Fruit fly (Drosophila melanogaster) whole organism, embryonic: ENCODE data around the gene CG42404.

Experiments used
- Bdp1 ChIP-seq: fragments of 200-800 bp; sonication (Bioruptor generic); optimal IDR thresholded peaks from 3 replicates; lab custom pipeline; 2016; ENCODE audit warnings: missing biosample characterization, missing genetic modification characterization
- CG10462 ChIP-seq: fragments of 200-800 bp; sonication (Bioruptor generic); optimal IDR thresholded peaks from 2 replicates; lab custom pipeline; 2016; ENCODE audit warnings: missing biosample characterization, missing genetic modification characterization
- CG11247 ChIP-seq: fragments of 200-800 bp; sonication (Bioruptor generic); IDR thresholded peaks from 2 replicates; pipeline ENCODE4 v1.3.6; 2022; ENCODE audit warnings: missing biosample characterization, missing genetic modification characterization
- CG11560 ChIP-seq: fragments of 200-800 bp; sonication (Bioruptor generic); IDR thresholded peaks from 3 replicates; pipeline ENCODE4 v1.3.6; 2022; ENCODE audit warnings: missing biosample characterization, missing genetic modification characterization
- CG12769 ChIP-seq: fragments of 200-800 bp; sonication (Bioruptor generic); optimal IDR thresholded peaks from 2 replicates; lab custom pipeline; 2019; ENCODE audit warnings: missing biosample characterization, mild to moderate bottlenecking, missing genetic modification characterization, moderate library complexity
- CG14014 ChIP-seq: fragments of 200-800 bp; sonication (Bioruptor generic); IDR thresholded peaks from 2 replicates; pipeline ENCODE4 v1.3.6; 2022; ENCODE audit warnings: missing biosample characterization, missing genetic modification characterization
- CG14441 ChIP-seq: fragments of 200-800 bp; sonication (Bioruptor generic); IDR thresholded peaks from 2 replicates; pipeline ENCODE4 v1.3.6; 2022; ENCODE audit warnings: missing biosample characterization, missing genetic modification characterization
- CG14710 ChIP-seq: fragments of 200-800 bp; sonication (Bioruptor generic); optimal IDR thresholded peaks from 3 replicates; lab custom pipeline; 2019; ENCODE audit warnings: missing biosample characterization, mild to moderate bottlenecking, missing genetic modification characterization, moderate library complexity
- CG18476 ChIP-seq: fragments of 200-800 bp; sonication (Bioruptor generic); optimal IDR thresholded peaks from 2 replicates; lab custom pipeline; 2016; ENCODE audit warnings: missing biosample characterization, mild to moderate bottlenecking, missing genetic modification characterization
- CG18599 ChIP-seq: fragments of 200-800 bp; sonication (Bioruptor generic); optimal IDR thresholded peaks from 3 replicates; lab custom pipeline; 2017; ENCODE audit warnings: missing biosample characterization, missing genetic modification characterization, mild to moderate bottlenecking, moderate library complexity, missing genetic modification reagents
- CG2678 ChIP-seq: fragments of 200-800 bp; sonication (Bioruptor generic); optimal IDR thresholded peaks from 3 replicates; lab custom pipeline; 2019; ENCODE audit warnings: missing biosample characterization, mild to moderate bottlenecking, missing genetic modification characterization, moderate library complexity
- CG31365 ChIP-seq: fragments of 200-800 bp; sonication (Bioruptor generic); optimal IDR thresholded peaks from 2 replicates; lab custom pipeline; 2018; ENCODE audit warnings: missing biosample characterization, mild to moderate bottlenecking, missing genetic modification characterization
- CG31388 ChIP-seq: fragments of 200-800 bp; sonication (Bioruptor generic); optimal IDR thresholded peaks from 2 replicates; lab custom pipeline; 2016; ENCODE audit warnings: missing biosample characterization, missing genetic modification characterization
- CG32532 ChIP-seq: fragments of 200-800 bp; sonication (Bioruptor generic); IDR thresholded peaks from 2 replicates; pipeline ENCODE4 v1.3.6; 2022; ENCODE audit warnings: missing biosample characterization, missing genetic modification characterization
- CG5180 ChIP-seq: fragments of 200-800 bp; sonication (Bioruptor generic); optimal IDR thresholded peaks from 3 replicates; lab custom pipeline; 2017; ENCODE audit warnings: missing biosample characterization, missing genetic modification characterization, mild to moderate bottlenecking, moderate library complexity, missing genetic modification reagents
- CG6254 ChIP-seq: fragments of 200-800 bp; sonication (Bioruptor generic); optimal IDR thresholded peaks from 3 replicates; lab custom pipeline; 2017; ENCODE audit warnings: mild to moderate bottlenecking, missing biosample characterization, missing genetic modification reagents, missing genetic modification characterization
- Dll ChIP-seq: fragments of 200-800 bp; sonication (Bioruptor generic); IDR thresholded peaks from 4 replicates; pipeline ENCODE4 v1.3.6; 2022; ENCODE audit warnings: missing biosample characterization, missing genetic modification characterization; ENCODE audit not compliant: partially characterized antibody
- Doc3 ChIP-seq: fragments of 200-800 bp; sonication (Bioruptor generic); IDR thresholded peaks from 3 replicates; pipeline ENCODE4 v1.3.6; 2022; ENCODE audit warnings: missing biosample characterization, missing genetic modification characterization; ENCODE audit not compliant: partially characterized antibody
- Dp ChIP-seq: fragments of 200-800 bp; sonication (Bioruptor generic); optimal IDR thresholded peaks from 2 replicates; lab custom pipeline; 2018; ENCODE audit warnings: missing biosample characterization, mild to moderate bottlenecking, missing genetic modification characterization, moderate library complexity
- Dref ChIP-seq: fragments of 200-800 bp; sonication (Bioruptor generic); IDR thresholded peaks from 2 replicates; pipeline ENCODE4 v1.3.6; 2022; ENCODE audit warnings: missing biosample characterization, missing genetic modification characterization
- Gsc ChIP-seq: fragments of 200-800 bp; sonication (Bioruptor generic); IDR thresholded peaks from 2 replicates; pipeline ENCODE4 v1.3.6; 2022; ENCODE audit warnings: missing biosample characterization, missing genetic modification characterization
- HLH54F ChIP-seq: fragments of 200-800 bp; sonication (Bioruptor generic); optimal IDR thresholded peaks from 3 replicates; lab custom pipeline; 2016; ENCODE audit warnings: missing biosample characterization, missing genetic modification characterization
- HmgZ ChIP-seq: fragments of 200-800 bp; sonication (Bioruptor generic); optimal IDR thresholded peaks from 2 replicates; lab custom pipeline; 2018; ENCODE audit warnings: missing biosample characterization, mild to moderate bottlenecking, missing genetic modification characterization
- Hr39 ChIP-seq: fragments of >200 bp; optimal IDR thresholded peaks from 2 replicates; lab custom pipeline; 2017
- MBD-R2 ChIP-seq: fragments of 200-800 bp; sonication (Bioruptor generic); IDR thresholded peaks from 2 replicates; pipeline ENCODE4 v1.3.6; 2022; ENCODE audit warnings: missing biosample characterization, missing genetic modification characterization
- NC2β ChIP-seq: fragments of 200-800 bp; sonication (Bioruptor generic); optimal IDR thresholded peaks from 2 replicates; lab custom pipeline; 2016; ENCODE audit warnings: missing biosample characterization, missing genetic modification characterization
- NFAT ChIP-seq: fragments of 200-800 bp; sonication (Bioruptor generic); IDR thresholded peaks from 2 replicates; pipeline ENCODE4 v1.3.6; 2022; ENCODE audit warnings: missing biosample characterization, missing genetic modification characterization
- Nf-YA ChIP-seq: fragments of 200-800 bp; sonication (Bioruptor generic); IDR thresholded peaks from 2 replicates; pipeline ENCODE4 v1.3.6; 2022; ENCODE audit warnings: missing biosample characterization, missing genetic modification characterization
- Nf-YB ChIP-seq: fragments of 200-800 bp; sonication (Bioruptor generic); optimal IDR thresholded peaks from 3 replicates; lab custom pipeline; 2019; ENCODE audit warnings: missing biosample characterization, mild to moderate bottlenecking, missing genetic modification characterization, moderate library complexity
- Six4 ChIP-seq: fragments of 200-800 bp; sonication (Bioruptor generic); optimal IDR thresholded peaks from 2 replicates; lab custom pipeline; 2016; ENCODE audit warnings: missing biosample characterization, missing genetic modification characterization
- Sry-δ ChIP-seq: fragments of 200-800 bp; sonication (Bioruptor generic); optimal IDR thresholded peaks from 2 replicates; lab custom pipeline; 2016; ENCODE audit warnings: missing biosample characterization, missing genetic modification characterization
- abd-A ChIP-seq: fragments of 200-800 bp; sonication (Bioruptor generic); optimal IDR thresholded peaks from 3 replicates; lab custom pipeline; 2019; ENCODE audit warnings: missing biosample characterization, mild to moderate bottlenecking, missing genetic modification characterization, moderate library complexity
- corto ChIP-seq: fragments of 200-800 bp; sonication (Bioruptor generic); optimal IDR thresholded peaks from 2 replicates; lab custom pipeline; 2016; ENCODE audit warnings: missing biosample characterization, mild to moderate bottlenecking, missing genetic modification characterization, moderate library complexity
- ftz-f1 ChIP-seq: fragments of 200-800 bp; sonication (Bioruptor generic); optimal IDR thresholded peaks from 2 replicates; lab custom pipeline; 2016; ENCODE audit warnings: missing biosample characterization, missing genetic modification characterization
- jing ChIP-seq: fragments of 200-800 bp; sonication (Bioruptor generic); optimal IDR thresholded peaks from 2 replicates; lab custom pipeline; 2018; ENCODE audit warnings: missing biosample characterization, mild to moderate bottlenecking, missing genetic modification characterization
- kah ChIP-seq: fragments of 200-800 bp; sonication (Bioruptor generic); optimal IDR thresholded peaks from 2 replicates; lab custom pipeline; 2018; ENCODE audit warnings: missing biosample characterization, mild to moderate bottlenecking, missing genetic modification characterization
- nmo ChIP-seq: fragments of 200-800 bp; sonication (Bioruptor generic); optimal IDR thresholded peaks from 2 replicates; lab custom pipeline; 2018; ENCODE audit warnings: missing biosample characterization, mild to moderate bottlenecking, missing genetic modification characterization, moderate library complexity
- onecut ChIP-seq: fragments of 200-800 bp; sonication (Bioruptor generic); IDR thresholded peaks from 2 replicates; pipeline ENCODE4 v1.3.6; 2022; ENCODE audit warnings: missing biosample characterization, missing genetic modification characterization
- org-1 ChIP-seq: fragments of 200-800 bp; sonication (Bioruptor generic); optimal IDR thresholded peaks from 2 replicates; lab custom pipeline; 2017; ENCODE audit warnings: missing biosample characterization, missing genetic modification characterization
- otp ChIP-seq: fragments of 200-800 bp; sonication (Bioruptor generic); IDR thresholded peaks from 3 replicates; pipeline ENCODE4, ENCODE4 v1.3.6; 2022; ENCODE audit warnings: missing biosample characterization, missing genetic modification characterization
- pum ChIP-seq: fragments of 200-800 bp; sonication (Bioruptor generic); optimal IDR thresholded peaks from 2 replicates; lab custom pipeline; 2016; ENCODE audit warnings: missing biosample characterization, missing genetic modification characterization
- ro ChIP-seq: fragments of 200-800 bp; sonication (Bioruptor generic); IDR thresholded peaks from 2 replicates; pipeline ENCODE4 v1.3.6; 2022; ENCODE audit warnings: missing biosample characterization, missing genetic modification characterization
- schlank ChIP-seq: fragments of 200-800 bp; sonication (Bioruptor generic); optimal IDR thresholded peaks from 2 replicates; lab custom pipeline; 2018; ENCODE audit warnings: missing biosample characterization, mild to moderate bottlenecking, missing genetic modification characterization
- sens-2 ChIP-seq: fragments of 200-800 bp; sonication (Bioruptor generic); IDR thresholded peaks from 2 replicates; pipeline ENCODE4 v1.3.6; 2022; ENCODE audit warnings: missing biosample characterization, missing genetic modification characterization
- sim ChIP-seq: fragments of 200-800 bp; sonication (Bioruptor generic); IDR thresholded peaks from 2 replicates; pipeline ENCODE4 v1.3.6; 2022; ENCODE audit warnings: missing biosample characterization, missing genetic modification characterization
- sima ChIP-seq: fragments of 200-800 bp; sonication (Bioruptor generic); optimal IDR thresholded peaks from 2 replicates; lab custom pipeline; 2016; ENCODE audit warnings: missing biosample characterization, missing genetic modification characterization
- slp2 ChIP-seq: fragments of 200-800 bp; sonication (Bioruptor generic); optimal IDR thresholded peaks from 2 replicates; lab custom pipeline; 2016; ENCODE audit warnings: missing biosample characterization, missing genetic modification characterization
- stwl ChIP-seq: fragments of 200-800 bp; sonication (Bioruptor generic); optimal IDR thresholded peaks from 3 replicates; lab custom pipeline; 2018; ENCODE audit warnings: missing biosample characterization, mild to moderate bottlenecking, missing genetic modification characterization, moderate library complexity
- tx ChIP-seq: fragments of 200-800 bp; sonication (Bioruptor generic); optimal IDR thresholded peaks from 2 replicates; lab custom pipeline; 2016; ENCODE audit warnings: missing biosample characterization, missing genetic modification characterization
- unc-4 ChIP-seq: fragments of 200-800 bp; sonication (Bioruptor generic); IDR thresholded peaks from 2 replicates; pipeline ENCODE4 v1.3.6; 2022; ENCODE audit warnings: missing biosample characterization, missing genetic modification characterization; ENCODE audit not compliant: partially characterized antibody
- vvl ChIP-seq: fragments of 200-800 bp; sonication (Bioruptor generic); IDR thresholded peaks from 2 replicates; pipeline ENCODE4 v1.3.6; 2022; ENCODE audit warnings: missing biosample characterization, missing genetic modification characterization

Gene CG42404

DNA sequence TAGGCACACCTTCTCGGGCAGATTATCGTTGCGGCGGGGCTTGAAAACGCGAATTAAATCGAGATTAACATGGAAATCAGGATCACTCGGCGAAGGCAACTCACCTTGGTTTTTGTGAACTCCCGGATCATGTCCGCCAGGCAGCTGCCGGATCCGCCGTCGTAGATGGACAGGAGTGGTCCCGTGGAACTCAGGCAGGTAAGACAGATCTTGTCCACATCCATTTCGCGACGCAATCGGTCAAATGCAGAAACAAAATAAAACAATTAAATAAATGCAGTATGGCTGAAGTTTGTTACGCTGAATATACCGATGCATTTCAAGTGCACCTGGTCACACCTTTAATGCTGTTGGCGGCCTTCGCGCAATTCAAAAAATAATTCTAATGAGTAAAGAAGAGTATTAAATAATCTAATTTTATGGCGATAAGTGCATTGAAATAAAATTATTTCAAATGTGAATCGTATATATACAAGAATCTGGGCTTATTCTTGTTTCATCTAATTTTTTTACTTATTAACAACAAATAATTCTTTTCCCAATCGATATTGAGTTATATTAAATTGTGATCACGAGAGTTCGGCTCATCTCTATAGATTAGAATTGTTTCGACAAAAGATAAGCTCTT, 36.4 kb upstream of the CG42404 start, which contains the start of the genes CG6654 and CG4210 (continued):
- TF ChIP-seq pum (GFP tag; lab: Kevin White, UChicago) = no peak
- TF ChIP-seq Six4 (GFP tag; lab: Kevin White, UChicago) = no peak
- no peak for TF ChIP-seq CG18599 (GFP tag; lab: Kevin White, UChicago)
- TF ChIP-seq NC2β (GFP tag; lab: Kevin White, UChicago) = no peak
- no peak for TF ChIP-seq slp2 (GFP tag; lab: Kevin White, UChicago)
- no peak for TF ChIP-seq onecut (GFP tag; lab: Robert Waterston, UW)
- TF ChIP-seq nmo (GFP tag; lab: Kevin White, UChicago) = peak; percentile 56
- no peak for TF ChIP-seq CG2678 (tag; lab: Kevin White, UChicago)
- TF ChIP-seq CG31365 (tag; lab: Kevin White, UChicago) = no peak
- no peak for TF ChIP-seq CG14014 (GFP tag; lab: Robert Waterston, UW)
- TF ChIP-seq CG11560 (tag; lab: Robert Waterston, UW) = no peak
- no peak for TF ChIP-seq sens-2 (GFP tag; lab: Robert Waterston, UW)
- TF ChIP-seq CG14441 (GFP tag; lab: Robert Waterston, UW) = no peak
- peak; percentile 52 for TF ChIP-seq MBD-R2 (GFP tag; lab: Robert Waterston, UW)
- no peak for TF ChIP-seq org-1
- no peak for TF ChIP-seq sim (GFP tag; lab: Robert Waterston, UW)
- peak; percentile 75 for TF ChIP-seq Doc3 (GFP tag; lab: Robert Waterston, UW)
- TF ChIP-seq schlank (tag; lab: Kevin White, UChicago) = no peak
- no peak for TF ChIP-seq HLH54F (GFP tag; lab: Kevin White, UChicago)
- TF ChIP-seq Dref (GFP tag; lab: Robert Waterston, UW) = no peak
- no peak for TF ChIP-seq kah (GFP tag; lab: Kevin White, UChicago)
- TF ChIP-seq jing = no peak
- no peak for TF ChIP-seq tx (GFP tag; lab: Kevin White, UChicago)
- TF ChIP-seq Nf-YB (GFP tag; lab: Kevin White, UChicago) = no peak
- no peak for TF ChIP-seq corto
- peak; percentile 38 for TF ChIP-seq ftz-f1
- TF ChIP-seq otp (GFP tag; lab: Robert Waterston, UW) = no peak
- TF ChIP-seq CG14710 (tag; lab: Kevin White, UChicago) = peak; percentile 61
- TF ChIP-seq Gsc (GFP tag; lab: Robert Waterston, UW) = no peak
- TF ChIP-seq NFAT = no peak
- no peak for TF ChIP-seq CG18476 (GFP tag; lab: Kevin White, UChicago)
- peak; percentile 51; the same call in 1 of the 2 replicates for TF ChIP-seq unc-4
- TF ChIP-seq Dp = peak; percentile 90
- TF ChIP-seq CG32532 (GFP tag; lab: Robert Waterston, UW) = peak; percentile 10; the same call in 1 of the 2 replicates
- TF ChIP-seq CG5180 = no peak
- peak; percentile 98 for TF ChIP-seq stwl (tag; lab: Kevin White, UChicago)
- no peak for TF ChIP-seq sima
- no peak for TF ChIP-seq CG10462
- TF ChIP-seq abd-A (tag; lab: Kevin White, UChicago) = no peak
- no peak for TF ChIP-seq CG12769 (tag; lab: Kevin White, UChicago)
- no peak for TF ChIP-seq ro (GFP tag; lab: Robert Waterston, UW)
- TF ChIP-seq Bdp1 (GFP tag; lab: Kevin White, UChicago) = no peak
- no peak for TF ChIP-seq Hr39 (lab: Kevin White, UChicago)
- TF ChIP-seq Sry-δ (GFP tag; lab: Kevin White, UChicago) = peak; percentile 74
- no peak for TF ChIP-seq CG6254 (GFP tag; lab: Kevin White, UChicago)
- peak; percentile 48 for TF ChIP-seq HmgZ
- no peak for TF ChIP-seq CG11247 (GFP tag; lab: Robert Waterston, UW)
- no peak for TF ChIP-seq Nf-YA
- TF ChIP-seq CG31388 (GFP tag; lab: Kevin White, UChicago) = no peak
- no peak for TF ChIP-seq vvl
- peak; percentile 69 for TF ChIP-seq Dll (GFP tag; lab: Robert Waterston, UW)
